Fruit fly (Drosophila melanogaster) whole organism, embryonic: ENCODE measurements around the gene Os-C.

ENCODE experiments used
- Abd-B ChIP-seq: fragments of 200-800 bp; sonication (Bioruptor generic); optimal IDR thresholded peaks from 2 replicates; lab custom pipeline; 2018; ENCODE audit warnings: missing biosample characterization, mild to moderate bottlenecking, missing genetic modification characterization, moderate library complexity
- B-H1 ChIP-seq: fragments of 200-800 bp; sonication (Bioruptor generic); IDR thresholded peaks from 3 replicates; pipeline ENCODE4 v1.3.6; 2022; ENCODE audit warnings: missing biosample characterization, missing genetic modification characterization
- Bgb ChIP-seq: fragments of 200-800 bp; sonication (Bioruptor generic); IDR thresholded peaks from 2 replicates; pipeline ENCODE4 v1.3.6; 2022; ENCODE audit warnings: missing biosample characterization, missing genetic modification characterization; ENCODE audit not compliant: partially characterized antibody
- CG10147 ChIP-seq: fragments of 200-800 bp; sonication (Bioruptor generic); optimal IDR thresholded peaks from 2 replicates; lab custom pipeline; 2019; ENCODE audit warnings: missing biosample characterization, mild to moderate bottlenecking, missing genetic modification characterization, moderate library complexity
- CG10274 ChIP-seq: fragments of 200-800 bp; sonication (Bioruptor generic); optimal IDR thresholded peaks from 3 replicates; lab custom pipeline; 2017; ENCODE audit warnings: missing biosample characterization, mild to moderate bottlenecking, missing genetic modification characterization
- CG11093 ChIP-seq: fragments of 200-800 bp; sonication (Bioruptor generic); IDR thresholded peaks from 3 replicates; pipeline ENCODE4 v1.3.6; 2022; ENCODE audit warnings: missing biosample characterization, missing genetic modification characterization
- CG13894 ChIP-seq: fragments of 200-800 bp; sonication (Bioruptor generic); optimal IDR thresholded peaks from 3 replicates; lab custom pipeline; 2018; ENCODE audit warnings: missing biosample characterization, mild to moderate bottlenecking, missing genetic modification characterization, moderate library complexity
- CG16815 ChIP-seq: fragments of 200-800 bp; sonication (Bioruptor generic); optimal IDR thresholded peaks from 3 replicates; lab custom pipeline; 2017; ENCODE audit warnings: missing biosample characterization, mild to moderate bottlenecking, missing genetic modification characterization
- CG17328 ChIP-seq: fragments of 200-800 bp; sonication (Bioruptor generic); IDR thresholded peaks from 2 replicates; pipeline ENCODE4 v1.3.6; 2022; ENCODE audit warnings: missing biosample characterization, missing genetic modification characterization
- CG2199 ChIP-seq: fragments of 200-800 bp; sonication (Bioruptor generic); IDR thresholded peaks from 3 replicates; pipeline ENCODE4 v1.3.6; 2022; ENCODE audit warnings: missing biosample characterization, missing genetic modification characterization
- CG32532 ChIP-seq: fragments of 200-800 bp; sonication (Bioruptor generic); IDR thresholded peaks from 2 replicates; pipeline ENCODE4 v1.3.6; 2022; ENCODE audit warnings: missing biosample characterization, missing genetic modification characterization
- CG34422 ChIP-seq: fragments of 200-800 bp; sonication (Bioruptor generic); IDR thresholded peaks from 3 replicates; pipeline ENCODE4 v1.3.6; 2022; ENCODE audit warnings: missing biosample characterization, missing genetic modification characterization
- CG4328 ChIP-seq: fragments of 200-800 bp; sonication (Bioruptor generic); optimal IDR thresholded peaks from 3 replicates; lab custom pipeline; 2017; ENCODE audit warnings: missing biosample characterization, missing genetic modification reagents, missing genetic modification characterization
- CG7357 ChIP-seq: fragments of 200-800 bp; sonication (Bioruptor generic); IDR thresholded peaks from 3 replicates; pipeline ENCODE4 v1.3.6; 2022; ENCODE audit warnings: missing biosample characterization, missing genetic modification characterization
- CG8924 ChIP-seq: fragments of 200-800 bp; optimal IDR thresholded peaks from 3 replicates; lab custom pipeline; 2019; ENCODE audit warnings: missing biosample characterization, mild to moderate bottlenecking, missing genetic modification characterization, moderate library complexity
- CG9932 ChIP-seq: fragments of 200-800 bp; sonication (Bioruptor generic); IDR thresholded peaks from 2 replicates; pipeline ENCODE4 v1.3.6; 2022; ENCODE audit warnings: missing biosample characterization, missing genetic modification characterization
- CHES-1-like ChIP-seq: fragments of 200-800 bp; sonication (Bioruptor generic); optimal IDR thresholded peaks from 2 replicates; lab custom pipeline; 2016; ENCODE audit warnings: missing biosample characterization, missing genetic modification characterization
- CTCF ChIP-seq: fragments of 200-800 bp; sonication (Bioruptor generic); optimal IDR thresholded peaks from 2 replicates; lab custom pipeline; 2017; ENCODE audit warnings: missing biosample characterization, mild to moderate bottlenecking, missing genetic modification characterization, moderate library complexity
- Dip3 ChIP-seq: fragments of 200-800 bp; sonication (Bioruptor generic); optimal IDR thresholded peaks from 3 replicates; lab custom pipeline; 2016; ENCODE audit warnings: missing biosample characterization, missing genetic modification characterization
- Doc3 ChIP-seq: fragments of 200-800 bp; sonication (Bioruptor generic); IDR thresholded peaks from 3 replicates; pipeline ENCODE4 v1.3.6; 2022; ENCODE audit warnings: missing biosample characterization, missing genetic modification characterization; ENCODE audit not compliant: partially characterized antibody
- Lpt ChIP-seq: fragments of >200 bp; optimal IDR thresholded peaks from 2 replicates; lab custom pipeline; 2018; ENCODE audit warnings: missing biosample characterization, missing genetic modification characterization
- MTF-1 ChIP-seq: fragments of 200-800 bp; sonication (Bioruptor generic); optimal IDR thresholded peaks from 2 replicates; lab custom pipeline; 2018; ENCODE audit warnings: missing biosample characterization, mild to moderate bottlenecking, missing genetic modification characterization, borderline replicate concordance
- Nf-YA ChIP-seq: fragments of 200-800 bp; sonication (Bioruptor generic); IDR thresholded peaks from 2 replicates; pipeline ENCODE4 v1.3.6; 2022; ENCODE audit warnings: missing biosample characterization, missing genetic modification characterization
- Sox102F ChIP-seq: fragments of 200-800 bp; sonication (Bioruptor generic); optimal IDR thresholded peaks from 2 replicates; lab custom pipeline; 2018; ENCODE audit warnings: missing biosample characterization, mild to moderate bottlenecking, missing genetic modification characterization, moderate library complexity
- al ChIP-seq: fragments of 200-800 bp; sonication (Bioruptor generic); IDR thresholded peaks from 2 replicates; pipeline ENCODE4 v1.3.6; 2022; ENCODE audit warnings: missing biosample characterization, missing genetic modification characterization
- ap ChIP-seq: fragments of 200-800 bp; sonication (Bioruptor generic); IDR thresholded peaks from 2 replicates; pipeline ENCODE4 v1.3.6; 2022; ENCODE audit warnings: missing biosample characterization, missing genetic modification characterization
- az2 ChIP-seq: fragments of 200-800 bp; sonication (Bioruptor generic); optimal IDR thresholded peaks from 3 replicates; lab custom pipeline; 2016; ENCODE audit warnings: missing biosample characterization, missing genetic modification characterization
- bab2 ChIP-seq: fragments of 200-800 bp; sonication (Bioruptor generic); optimal IDR thresholded peaks from 2 replicates; lab custom pipeline; 2016; ENCODE audit warnings: missing biosample characterization, missing genetic modification characterization
- bbx ChIP-seq: fragments of 200-800 bp; sonication (Bioruptor generic); IDR thresholded peaks from 2 replicates; pipeline ENCODE4 v1.3.6; 2022; ENCODE audit warnings: missing biosample characterization, missing genetic modification characterization; ENCODE audit not compliant: partially characterized antibody
- cg ChIP-seq: fragments of 200-800 bp; sonication (Bioruptor generic); optimal IDR thresholded peaks from 3 replicates; lab custom pipeline; 2019; ENCODE audit warnings: missing biosample characterization, mild to moderate bottlenecking, missing genetic modification characterization, moderate library complexity
- dimm ChIP-seq: fragments of 200-800 bp; sonication (Bioruptor generic); IDR thresholded peaks from 2 replicates; pipeline ENCODE4 v1.3.6; 2022; ENCODE audit warnings: missing biosample characterization, missing genetic modification characterization
- emc ChIP-seq: fragments of 200-800 bp; sonication (Bioruptor generic); optimal IDR thresholded peaks from 2 replicates; lab custom pipeline; 2016; ENCODE audit warnings: missing biosample characterization, missing genetic modification characterization
- gcm ChIP-seq: fragments of 200-800 bp; sonication (Bioruptor generic); optimal IDR thresholded peaks from 2 replicates; lab custom pipeline; 2019; ENCODE audit warnings: missing biosample characterization, mild to moderate bottlenecking, missing genetic modification characterization, moderate library complexity
- gcm2 ChIP-seq: fragments of 200-800 bp; sonication (Bioruptor generic); optimal IDR thresholded peaks from 2 replicates; lab custom pipeline; 2016; ENCODE audit warnings: missing biosample characterization, missing genetic modification characterization
- h ChIP-seq: fragments of >200 bp; optimal IDR thresholded peaks from 2 replicates; lab custom pipeline; 2017
- ken ChIP-seq: fragments of 200-800 bp; sonication (Bioruptor generic); IDR thresholded peaks from 3 replicates; pipeline ENCODE4 v1.3.6; 2022; ENCODE audit warnings: missing biosample characterization, missing genetic modification characterization
- mld ChIP-seq: fragments of 200-800 bp; sonication (Bioruptor generic); IDR thresholded peaks from 3 replicates; pipeline ENCODE4 v1.3.6; 2022; ENCODE audit warnings: missing biosample characterization, missing genetic modification characterization; ENCODE audit not compliant: partially characterized antibody
- nmo ChIP-seq: fragments of 200-800 bp; sonication (Bioruptor generic); optimal IDR thresholded peaks from 2 replicates; lab custom pipeline; 2018; ENCODE audit warnings: missing biosample characterization, mild to moderate bottlenecking, missing genetic modification characterization, moderate library complexity
- pfk ChIP-seq: fragments of 200-800 bp; sonication (Bioruptor generic); optimal IDR thresholded peaks from 2 replicates; lab custom pipeline; 2018; ENCODE audit warnings: missing biosample characterization, mild to moderate bottlenecking, missing genetic modification characterization, moderate library complexity
- pita ChIP-seq: fragments of 200-800 bp; sonication (Bioruptor generic); optimal IDR thresholded peaks from 2 replicates; lab custom pipeline; 2017; ENCODE audit warnings: missing biosample characterization, mild to moderate bottlenecking, missing genetic modification characterization
- pzg ChIP-seq: fragments of 200-800 bp; sonication (Bioruptor generic); optimal IDR thresholded peaks from 3 replicates; lab custom pipeline; 2018; ENCODE audit warnings: missing biosample characterization, mild to moderate bottlenecking, missing genetic modification characterization, moderate library complexity
- seq ChIP-seq: fragments of 200-800 bp; sonication (Bioruptor generic); IDR thresholded peaks from 2 replicates; pipeline ENCODE4 v1.3.6; 2022; ENCODE audit warnings: missing biosample characterization, missing genetic modification characterization
- slp2 ChIP-seq: fragments of 200-800 bp; sonication (Bioruptor generic); optimal IDR thresholded peaks from 2 replicates; lab custom pipeline; 2016; ENCODE audit warnings: missing biosample characterization, missing genetic modification characterization
- so ChIP-seq: fragments of 200-800 bp; sonication (Bioruptor generic); IDR thresholded peaks from 3 replicates; pipeline ENCODE4 v1.3.6; 2022; ENCODE audit warnings: missing biosample characterization, missing genetic modification characterization
- ssp ChIP-seq: fragments of 200-800 bp; sonication (Bioruptor generic); IDR thresholded peaks from 2 replicates; pipeline ENCODE4 v1.3.6; 2022; ENCODE audit warnings: missing biosample characterization, missing genetic modification characterization
- stc ChIP-seq: fragments of 200-800 bp; sonication (Bioruptor generic); IDR thresholded peaks from 2 replicates; pipeline ENCODE4 v1.3.6; 2022; ENCODE audit warnings: missing biosample characterization, missing genetic modification characterization
- toy ChIP-seq: fragments of 200-800 bp; sonication (Bioruptor generic); IDR thresholded peaks from 2 replicates; pipeline ENCODE4 v1.3.6; 2022; ENCODE audit warnings: missing biosample characterization, missing genetic modification characterization
- wek ChIP-seq: fragments of 200-800 bp; sonication (Bioruptor generic); optimal IDR thresholded peaks from 3 replicates; lab custom pipeline; 2018; ENCODE audit warnings: missing biosample characterization, mild to moderate bottlenecking, missing genetic modification characterization, moderate library complexity
- yki ChIP-seq: fragments of >200 bp; optimal IDR thresholded peaks from 3 replicates; lab custom pipeline; 2018
- zen2 ChIP-seq: fragments of 200-800 bp; sonication (Bioruptor generic); IDR thresholded peaks from 3 replicates; pipeline ENCODE4 v1.3.6; 2022; ENCODE audit warnings: missing biosample characterization, missing genetic modification characterization; ENCODE audit not compliant: partially characterized antibody
- zfh2 ChIP-seq: fragments of 200-800 bp; sonication (Bioruptor generic); optimal IDR thresholded peaks from 2 replicates; lab custom pipeline; 2016; ENCODE audit warnings: missing biosample characterization, missing genetic modification characterization

The Os-C gene

dm6 chr3R:7977011-7977925, 1.5 kb upstream of the Os-C start (continued):
- TF ChIP-seq emc (GFP tag; lab: Kevin White, UChicago) (no peak), ssp (GFP tag; lab: Robert Waterston, UW) (peak; percentile 76), yki (lab: Kevin White, UChicago) (no peak), slp2 (GFP tag; lab: Kevin White, UChicago) (no peak), zfh2 (GFP tag; lab: Kevin White, UChicago) (no peak), so (GFP tag; lab: Robert Waterston, UW) (no peak), cg (peak; percentile 62), gcm (GFP tag; lab: Kevin White, UChicago) (peak; percentile 42), zen2 (GFP tag; lab: Robert Waterston, UW) (no peak), Nf-YA (no peak), dimm (GFP tag; lab: Robert Waterston, UW) (no peak), h (lab: Kevin White, UChicago) (no peak), CTCF (GFP tag; lab: Kevin White, UChicago) (peak; percentile 59), B-H1 (GFP tag; lab: Robert Waterston, UW) (no peak), ap (GFP tag; lab: Robert Waterston, UW) (no peak), CG13894 (tag; lab: Kevin White, UChicago) (peak; percentile 86), Lpt (GFP tag; lab: Kevin White, UChicago) (no peak), pzg (GFP tag; lab: Kevin White, UChicago) (peak; percentile 98), pfk (no peak), bab2 (no peak), toy (GFP tag; lab: Robert Waterston, UW) (no peak), CG32532 (GFP tag; lab: Robert Waterston, UW) (0 out of 2 replicates have a peak, but pooled peaks have one; percentile 26), Doc3 (GFP tag; lab: Robert Waterston, UW) (no peak), al (GFP tag; lab: Robert Waterston, UW) (no peak), az2 (GFP tag; lab: Kevin White, UChicago) (no peak), CG4328 (GFP tag; lab: Kevin White, UChicago) (no peak), CG8924 (peak; percentile 54), CG16815 (no peak), CG10274 (GFP tag; lab: Kevin White, UChicago) (no peak), CHES-1-like (peak; percentile 9), CG11093 (GFP tag; lab: Robert Waterston, UW) (no peak), Bgb (GFP tag; lab: Robert Waterston, UW) (peak; percentile 28; the same call in 1 of the 2 replicates), CG7357 (no peak), stc (GFP tag; lab: Robert Waterston, UW) (no peak), wek (GFP tag; lab: Kevin White, UChicago) (peak; percentile 29), Dip3 (GFP tag; lab: Kevin White, UChicago) (no peak), bbx (GFP tag; lab: Robert Waterston, UW) (no peak; the same call in 1 of the 2 replicates), CG17328 (GFP tag; lab: Robert Waterston, UW) (no peak), nmo (peak; percentile 55), MTF-1 (no peak), CG34422 (GFP tag; lab: Robert Waterston, UW) (peak; percentile 59; the same call in 1 of the 3 replicates), gcm2 (peak; percentile 1), ken (no peak), CG9932 (no peak), mld (no peak), seq (GFP tag; lab: Robert Waterston, UW) (no peak), CG10147 (GFP tag; lab: Kevin White, UChicago) (peak; percentile 49), Sox102F (GFP tag; lab: Kevin White, UChicago) (no peak), Abd-B (GFP tag; lab: Kevin White, UChicago) (peak; percentile 29), pita (GFP tag; lab: Kevin White, UChicago) (no peak), CG2199 (GFP tag; lab: Robert Waterston, UW) (peak; percentile 79; the same call in 2 of the 3 replicates)
